Worm (Caenorhabditis elegans): ENCODE results near the gene Y49F6A.11.

Gene Y49F6A.11

ce11 chrII:3583402-3583801 lies 15.2 kb downstream of the Y49F6A.11 start, which contains the start of gene srh-60:
TSS of gene srh-60 (plus strand) at chrII:3583702.
- TF ChIP-seq syd-9 (tag; optimal IDR thresholded peaks at IDR 0.05) = no peak
- TF ChIP-seq ceh-45 (GFP tag; IDR thresholded peaks at IDR 0.05) = no peak
- no peak for TF ChIP-seq tbx-7 (tag; optimal IDR thresholded peaks at IDR 0.05)
- TF ChIP-seq unc-86 (tag; optimal IDR thresholded peaks at IDR 0.05) = no peak
- TF ChIP-seq pax-1 (tag; optimal IDR thresholded peaks at IDR 0.05) = no peak

- TF ChIP-seq gmeb-2 (tag; optimal IDR thresholded peaks at IDR 0.05) (no peak), ztf-16 (tag; optimal IDR thresholded peaks at IDR 0.05) (no peak), pax-1 (tag; optimal IDR thresholded peaks at IDR 0.05) (no peak), ceh-9 (tag; optimal IDR thresholded peaks at IDR 0.05) (no peak), fkh-6 (tag; optimal IDR thresholded peaks at IDR 0.05) (no peak)
Measured at ce11 chrII:3581752-3582151, 16.9 kb downstream of the Y49F6A.11 start, which contains the start of gene srh-59. TSS of gene srh-59 (plus strand) at chrII:3582052.

- TF ChIP-seq sox-4 (tag; optimal IDR thresholded peaks at IDR 0.05) = no peak
- TF ChIP-seq ceh-22 (tag; optimal IDR thresholded peaks at IDR 0.05) = no peak
- no peak for TF ChIP-seq npax-4 (tag; optimal IDR thresholded peaks at IDR 0.05)
- TF ChIP-seq ttx-3 (tag; optimal IDR thresholded peaks at IDR 0.05) = no peak
Measured at ce11 chrII:3579767-3580166, 18.9 kb downstream of the Y49F6A.11 start, which contains the start of gene clec-134. TSS of gene clec-134 (plus strand) at chrII:3580067.

- no peak for TF ChIP-seq pax-1 (tag; optimal IDR thresholded peaks at IDR 0.05)
- no peak for TF ChIP-seq hlh-30 (tag; optimal IDR thresholded peaks at IDR 0.05; ENCODE audit: insufficient read depth)
- TF ChIP-seq K02D7.2 (tag; optimal IDR thresholded peaks at IDR 0.05) = no peak
- no peak for TF ChIP-seq npax-4 (tag; optimal IDR thresholded peaks at IDR 0.05)
- no peak for TF ChIP-seq ceh-6 (GFP tag; optimal IDR thresholded peaks at IDR 0.05)
- no peak for TF ChIP-seq C38D4.7 (GFP tag; optimal IDR thresholded peaks at IDR 0.05)
- no peak for TF ChIP-seq ceh-18 (tag; optimal IDR thresholded peaks at IDR 0.05)
- TF ChIP-seq elt-4 (tag; optimal IDR thresholded peaks at IDR 0.05) = no peak
- TF ChIP-seq lin-11 (tag; optimal IDR thresholded peaks at IDR 0.05) = no peak
- TF ChIP-seq dve-1 (tag; optimal IDR thresholded peaks at IDR 0.05) = no peak
- no peak for TF ChIP-seq nhr-11 (tag; optimal IDR thresholded peaks at IDR 0.05)
Measured at ce11 chrII:3578121-3578520, 20.5 kb downstream of the Y49F6A.11 start, which contains the start of gene clec-133. TSS of gene clec-133 (plus strand) at chrII:3578421.

ce11 chrII:3576742-3577141 lies 21.9 kb downstream of the Y49F6A.11 start, which contains the start of gene clec-132:
TSS of gene clec-132 (plus strand) at chrII:3577042.
- TF ChIP-seq F13H6.1 (tag; optimal IDR thresholded peaks at IDR 0.05) = no peak
- TF ChIP-seq Y22D7AL.16 (tag; optimal IDR thresholded peaks at IDR 0.05) = no peak
- no peak for TF ChIP-seq unc-3 (GFP tag; conservative IDR thresholded peaks at IDR 0.05)
- no peak for TF ChIP-seq unc-3 (tag; optimal IDR thresholded peaks at IDR 0.05)
- TF ChIP-seq nhr-232 (tag; optimal IDR thresholded peaks at IDR 0.05) = no peak
- no peak for TF ChIP-seq syd-9 (tag; optimal IDR thresholded peaks at IDR 0.05)
- TF ChIP-seq zip-5 (tag; optimal IDR thresholded peaks at IDR 0.05) = no peak
- no peak for TF ChIP-seq ets-4 (tag; optimal IDR thresholded peaks at IDR 0.05)

ce11 chrII:3573255-3573654 lies 25.4 kb downstream of the Y49F6A.11 start, which contains the start of gene clec-130:
TSS of gene clec-130 (plus strand) at chrII:3573555.
- TF ChIP-seq tbx-7 (tag; optimal IDR thresholded peaks at IDR 0.05) = no peak
- TF ChIP-seq ahr-1 (tag; optimal IDR thresholded peaks at IDR 0.05) = no peak
- TF ChIP-seq pros-1 (tag; optimal IDR thresholded peaks at IDR 0.05) = no peak
- no peak for TF ChIP-seq elt-4 (tag; optimal IDR thresholded peaks at IDR 0.05)
- no peak for TF ChIP-seq fax-1 (tag; optimal IDR thresholded peaks at IDR 0.05)
- no peak for TF ChIP-seq ceh-34 (tag; optimal IDR thresholded peaks at IDR 0.05)
- TF ChIP-seq Y22D7AL.16 (tag; optimal IDR thresholded peaks at IDR 0.05) = no peak
- no peak for TF ChIP-seq ceh-24 (tag; optimal IDR thresholded peaks at IDR 0.05)
- TF ChIP-seq ceh-19 (GFP tag; optimal IDR thresholded peaks at IDR 0.05) = no peak
- TF ChIP-seq ceh-6 (GFP tag; optimal IDR thresholded peaks at IDR 0.05) = no peak
- TF ChIP-seq ttx-3 (tag; optimal IDR thresholded peaks at IDR 0.05) = no peak
- TF ChIP-seq lim-6 (tag; optimal IDR thresholded peaks at IDR 0.05) = no peak
- TF ChIP-seq unc-3 (GFP tag; conservative IDR thresholded peaks at IDR 0.05) = no peak
- TF ChIP-seq unc-3 (tag; optimal IDR thresholded peaks at IDR 0.05) = no peak
- no peak for TF ChIP-seq K02D7.2 (tag; optimal IDR thresholded peaks at IDR 0.05)
- no peak for TF ChIP-seq pax-1 (tag; optimal IDR thresholded peaks at IDR 0.05)
- TF ChIP-seq lin-11 (tag; optimal IDR thresholded peaks at IDR 0.05) = no peak
- no peak for TF ChIP-seq fkh-10 (GFP tag; optimal IDR thresholded peaks at IDR 0.05)
- no peak for TF ChIP-seq che-1 (tag; optimal IDR thresholded peaks at IDR 0.05)
- TF ChIP-seq T23F11.4 (GFP tag; optimal IDR thresholded peaks at IDR 0.05) = no peak

Measured in whole organism, late embryonic.